Fruit fly (Drosophila melanogaster): ENCODE data around the gene mtSSB.

Gene mtSSB

dm6 chr3R:16205155-16205778 is at the start of gene mtSSB (continued):
- TF ChIP-seq B-H1 (GFP tag; IDR thresholded peaks at IDR 0.05) (peak; percentile 85), CG12659 (GFP tag; optimal IDR thresholded peaks at IDR 0.05) (peak; percentile 88), Hmx (GFP tag; optimal IDR thresholded peaks at IDR 0.05) (peak; percentile 42), zen2 (GFP tag; IDR thresholded peaks at IDR 0.05; ENCODE audit: partially characterized antibody) (peak; percentile 100), Hey (tag; optimal IDR thresholded peaks at IDR 0.05) (no peak), PHDP (tag; optimal IDR thresholded peaks at IDR 0.05) (peak; percentile 85), B-H2 (GFP tag; optimal IDR thresholded peaks at IDR 0.05) (peak; percentile 81), Lpt (GFP tag; optimal IDR thresholded peaks at IDR 0.05) (no peak), br (optimal IDR thresholded peaks at IDR 0.05) (no peak), klu (GFP tag; IDR thresholded peaks at IDR 0.05) (peak; percentile 52), CG14050 (GFP tag; IDR thresholded peaks at IDR 0.05) (peak; percentile 74), Hr39 (optimal IDR thresholded peaks at IDR 0.05) (no peak), D19B (GFP tag; optimal IDR thresholded peaks at IDR 0.05) (peak; percentile 29), hkb (optimal IDR thresholded peaks at IDR 0.05) (no peak), hkb (GFP tag; IDR thresholded peaks at IDR 0.05) (peak; percentile 83), otp (GFP tag; IDR thresholded peaks at IDR 0.05) (peak; percentile 95), CG13123 (GFP tag; optimal IDR thresholded peaks at IDR 0.05) (peak; percentile 76), HLH3B (GFP tag; IDR thresholded peaks at IDR 0.05) (peak; percentile 86), pb (GFP tag; optimal IDR thresholded peaks at IDR 0.05) (peak; percentile 70), CG2199 (GFP tag; IDR thresholded peaks at IDR 0.05) (peak; percentile 97), CG16863 (GFP tag; optimal IDR thresholded peaks at IDR 0.05) (peak; percentile 88), CG6689 (GFP tag; IDR thresholded peaks at IDR 0.05) (peak; percentile 69), CG17328 (GFP tag; IDR thresholded peaks at IDR 0.05) (peak; percentile 93), CG10267 (tag; optimal IDR thresholded peaks at IDR 0.05) (peak; percentile 87), CG9817 (tag; optimal IDR thresholded peaks at IDR 0.05) (peak; percentile 87), CG14710 (tag; optimal IDR thresholded peaks at IDR 0.05) (peak; percentile 78), CG18011 (GFP tag; optimal IDR thresholded peaks at IDR 0.05) (no peak), CG12104 (GFP tag; optimal IDR thresholded peaks at IDR 0.05) (peak; percentile 57), CG17612 (GFP tag; IDR thresholded peaks at IDR 0.05) (peak; percentile 55), Poxn (GFP tag; IDR thresholded peaks at IDR 0.05) (peak; percentile 11; the same call in 1 of the 2 replicates), dysf (GFP tag; IDR thresholded peaks at IDR 0.05) (peak; percentile 92), CG3281 (GFP tag; optimal IDR thresholded peaks at IDR 0.05) (peak; percentile 40), CG17829 (tag; optimal IDR thresholded peaks at IDR 0.05) (peak; percentile 91), Adf1 (GFP tag; IDR thresholded peaks at IDR 0.05) (peak; percentile 56; the same call in 1 of the 2 replicates), gro (GFP tag; optimal IDR thresholded peaks at IDR 0.05) (peak; percentile 67), Nf-YA (GFP tag; IDR thresholded peaks at IDR 0.05) (peak; percentile 72), odd (GFP tag; optimal IDR thresholded peaks at IDR 0.05) (no peak), fd3F (GFP tag; optimal IDR thresholded peaks at IDR 0.05) (peak; percentile 78), sens (GFP tag) (peak; percentile 90), CG31365 (tag; optimal IDR thresholded peaks at IDR 0.05) (peak; percentile 87), NC2β (GFP tag; optimal IDR thresholded peaks at IDR 0.05) (peak; percentile 92), CG5180 (GFP tag; optimal IDR thresholded peaks at IDR 0.05) (peak; percentile 63), Ets97D (GFP tag; optimal IDR thresholded peaks at IDR 0.05) (peak; percentile 59), Gug (GFP tag; IDR thresholded peaks at IDR 0.05) (peak; percentile 85), sr (GFP tag; IDR thresholded peaks at IDR 0.05) (peak; percentile 89), dpn (GFP tag; optimal IDR thresholded peaks at IDR 0.05) (peak; percentile 89 to 93), CG8944 (GFP tag; optimal IDR thresholded peaks at IDR 0.05) (peak; percentile 92), Bdp1 (GFP tag; optimal IDR thresholded peaks at IDR 0.05) (peak; percentile 61), CG16779 (GFP tag; IDR thresholded peaks at IDR 0.05) (peak; percentile 88), grn (GFP tag; optimal IDR thresholded peaks at IDR 0.05) (peak; percentile 69), GATAe (GFP tag; conservative IDR thresholded peaks at IDR 0.05) (peak; percentile 65), CG7357 (GFP tag; IDR thresholded peaks at IDR 0.05) (peak; percentile 62; the same call in 1 of the 3 replicates)

Measured in whole organism, embryonic.